Fruit fly (Drosophila melanogaster) whole organism, embryonic: ENCODE results near the gene Scgbeta.

Experiments
- Adf1 ChIP-seq: fragments of 200-800 bp; sonication (Bioruptor generic); IDR thresholded peaks from 2 replicates; pipeline ENCODE4 v1.3.6; 2022; ENCODE audit warnings: missing biosample characterization, missing genetic modification characterization
- Bteb2 ChIP-seq: fragments of 200-800 bp; sonication (Bioruptor generic); optimal IDR thresholded peaks from 2 replicates; lab custom pipeline; 2016; ENCODE audit warnings: missing biosample characterization, missing genetic modification characterization
- CG10209 ChIP-seq: fragments of 200-800 bp; sonication (Bioruptor generic); optimal IDR thresholded peaks from 3 replicates; lab custom pipeline; 2017; ENCODE audit warnings: missing biosample characterization, mild to moderate bottlenecking, missing genetic modification characterization, missing genetic modification reagents
- CG10462 ChIP-seq: fragments of 200-800 bp; sonication (Bioruptor generic); optimal IDR thresholded peaks from 2 replicates; lab custom pipeline; 2016; ENCODE audit warnings: missing biosample characterization, missing genetic modification characterization
- CG10654 ChIP-seq: fragments of 200-800 bp; sonication (Bioruptor generic); optimal IDR thresholded peaks from 2 replicates; lab custom pipeline; 2016; ENCODE audit warnings: missing biosample characterization, missing genetic modification characterization
- CG13894 ChIP-seq: fragments of 200-800 bp; sonication (Bioruptor generic); optimal IDR thresholded peaks from 3 replicates; lab custom pipeline; 2018; ENCODE audit warnings: missing biosample characterization, mild to moderate bottlenecking, missing genetic modification characterization, moderate library complexity
- CG15601 ChIP-seq: fragments of 200-800 bp; sonication (Bioruptor generic); optimal IDR thresholded peaks from 3 replicates; lab custom pipeline; 2019; ENCODE audit warnings: missing biosample characterization, mild to moderate bottlenecking, missing genetic modification characterization, moderate library complexity
- CG1603 ChIP-seq: fragments of 200-800 bp; sonication (Bioruptor generic); optimal IDR thresholded peaks from 2 replicates; lab custom pipeline; 2019; ENCODE audit warnings: missing biosample characterization, mild to moderate bottlenecking, missing genetic modification characterization, moderate library complexity
- CG17385 ChIP-seq: fragments of 200-800 bp; sonication (Bioruptor generic); optimal IDR thresholded peaks from 3 replicates; lab custom pipeline; 2018; ENCODE audit warnings: missing biosample characterization, mild to moderate bottlenecking, missing genetic modification characterization
- CG18262 ChIP-seq: fragments of 200-800 bp; optimal IDR thresholded peaks from 3 replicates; lab custom pipeline; 2019; ENCODE audit warnings: missing biosample characterization, mild to moderate bottlenecking, missing genetic modification characterization, moderate library complexity
- CG18476 ChIP-seq: fragments of 200-800 bp; sonication (Bioruptor generic); optimal IDR thresholded peaks from 2 replicates; lab custom pipeline; 2016; ENCODE audit warnings: missing biosample characterization, mild to moderate bottlenecking, missing genetic modification characterization
- CG4854 ChIP-seq: fragments of 200-800 bp; sonication (Bioruptor generic); optimal IDR thresholded peaks from 2 replicates; lab custom pipeline; 2016; ENCODE audit warnings: missing biosample characterization, missing genetic modification characterization, inconsistent platforms
- CG6683 ChIP-seq: fragments of 200-800 bp; sonication (Bioruptor generic); optimal IDR thresholded peaks from 2 replicates; lab custom pipeline; 2017; ENCODE audit warnings: missing biosample characterization, mild to moderate bottlenecking, missing genetic modification characterization, missing genetic modification reagents
- CG6765 ChIP-seq: fragments of 200-800 bp; sonication (Bioruptor generic); optimal IDR thresholded peaks from 3 replicates; lab custom pipeline; 2017; ENCODE audit warnings: missing biosample characterization, mild to moderate bottlenecking, missing genetic modification characterization
- CG7786 ChIP-seq: fragments of 200-800 bp; sonication (Bioruptor generic); optimal IDR thresholded peaks from 2 replicates; lab custom pipeline; 2016; ENCODE audit warnings: missing biosample characterization, missing genetic modification characterization
- CG8478 ChIP-seq: fragments of >200 bp; optimal IDR thresholded peaks from 2 replicates; lab custom pipeline; 2018
- D19A ChIP-seq: fragments of 200-800 bp; optimal IDR thresholded peaks from 3 replicates; lab custom pipeline; 2019; ENCODE audit warnings: missing biosample characterization, mild to moderate bottlenecking, missing genetic modification characterization, moderate library complexity
- Dbx ChIP-seq: fragments of 200-800 bp; sonication (Bioruptor generic); IDR thresholded peaks from 3 replicates; pipeline ENCODE4 v1.3.6; 2022; ENCODE audit warnings: missing biosample characterization, missing genetic modification characterization
- Dip3 ChIP-seq: fragments of 200-800 bp; sonication (Bioruptor generic); optimal IDR thresholded peaks from 3 replicates; lab custom pipeline; 2016; ENCODE audit warnings: missing biosample characterization, missing genetic modification characterization
- Drgx ChIP-seq: fragments of 200-800 bp; sonication (Bioruptor generic); IDR thresholded peaks from 2 replicates; pipeline ENCODE4 v1.3.6; 2022; ENCODE audit warnings: missing biosample characterization, missing genetic modification characterization
- Gug ChIP-seq: fragments of 200-800 bp; sonication (Bioruptor generic); IDR thresholded peaks from 4 replicates; pipeline ENCODE4 v1.3.6; 2022; ENCODE audit warnings: missing biosample characterization, missing genetic modification characterization
- HmgZ ChIP-seq: fragments of 200-800 bp; sonication (Bioruptor generic); optimal IDR thresholded peaks from 2 replicates; lab custom pipeline; 2018; ENCODE audit warnings: missing biosample characterization, mild to moderate bottlenecking, missing genetic modification characterization
- Hsf ChIP-seq: fragments of 200-800 bp; sonication (Bioruptor generic); optimal IDR thresholded peaks from 3 replicates; lab custom pipeline; 2016; ENCODE audit warnings: missing biosample characterization, missing genetic modification characterization
- Lpt ChIP-seq: fragments of >200 bp; optimal IDR thresholded peaks from 2 replicates; lab custom pipeline; 2018; ENCODE audit warnings: missing biosample characterization, missing genetic modification characterization
- Nf-YA ChIP-seq: fragments of 200-800 bp; sonication (Bioruptor generic); IDR thresholded peaks from 2 replicates; pipeline ENCODE4 v1.3.6; 2022; ENCODE audit warnings: missing biosample characterization, missing genetic modification characterization
- Ravus ChIP-seq: fragments of 200-800 bp; sonication (Bioruptor generic); IDR thresholded peaks from 2 replicates; pipeline ENCODE4 v1.3.6; 2022; ENCODE audit warnings: missing biosample characterization, missing genetic modification characterization
- Vsx1 ChIP-seq: fragments of 200-800 bp; sonication (Bioruptor generic); optimal IDR thresholded peaks from 2 replicates; lab custom pipeline; 2017; ENCODE audit warnings: missing biosample characterization, mild to moderate bottlenecking, missing genetic modification characterization, missing genetic modification reagents
- ac ChIP-seq: fragments of 200-800 bp; sonication (Bioruptor generic); optimal IDR thresholded peaks from 3 replicates; lab custom pipeline; 2017; ENCODE audit warnings: missing biosample characterization, mild to moderate bottlenecking, missing genetic modification characterization
- ash1 ChIP-seq: fragments of 200-800 bp; sonication (Bioruptor generic); optimal IDR thresholded peaks from 2 replicates; lab custom pipeline; 2018; ENCODE audit warnings: missing biosample characterization, mild to moderate bottlenecking, missing genetic modification characterization
- bsh ChIP-seq, 2 experiments: fragments of 200-800 bp; sonication (Bioruptor generic); optimal IDR thresholded peaks; 2 replicates each; lab custom pipeline; 2017 to 2018; ENCODE audit warnings: mild to moderate bottlenecking in 2 of 2, missing biosample characterization in 2 of 2, missing genetic modification characterization in 2 of 2, moderate library complexity in 1 of 2
- disco-r ChIP-seq: fragments of 200-800 bp; sonication (Bioruptor generic); optimal IDR thresholded peaks from 2 replicates; lab custom pipeline; 2016; ENCODE audit warnings: missing biosample characterization, missing genetic modification characterization
- exex ChIP-seq: fragments of 200-800 bp; sonication (Bioruptor generic); optimal IDR thresholded peaks from 4 replicates; lab custom pipeline; 2018; ENCODE audit warnings: missing biosample characterization, mild to moderate bottlenecking, missing genetic modification characterization, moderate library complexity
- gfzf ChIP-seq: fragments of 200-800 bp; sonication (Bioruptor generic); optimal IDR thresholded peaks from 2 replicates; lab custom pipeline; 2016; ENCODE audit warnings: missing biosample characterization, mild to moderate bottlenecking, missing genetic modification characterization, moderate library complexity
- h ChIP-seq: fragments of >200 bp; optimal IDR thresholded peaks from 2 replicates; lab custom pipeline; 2017
- hb ChIP-seq: fragments of 200-800 bp; sonication (Bioruptor generic); IDR thresholded peaks from 3 replicates; pipeline ENCODE4 v1.3.6; 2022; ENCODE audit warnings: missing biosample characterization, missing genetic modification characterization; ENCODE audit not compliant: partially characterized antibody
- hbn ChIP-seq: fragments of 200-800 bp; sonication (Bioruptor generic); IDR thresholded peaks from 2 replicates; pipeline ENCODE4 v1.3.6; 2022; ENCODE audit warnings: missing biosample characterization, missing genetic modification characterization; ENCODE audit not compliant: partially characterized antibody
- inv ChIP-seq: fragments of 200-800 bp; sonication (Bioruptor generic); IDR thresholded peaks from 2 replicates; pipeline ENCODE4 v1.3.6; 2022; ENCODE audit warnings: missing biosample characterization, missing genetic modification characterization; ENCODE audit not compliant: partially characterized antibody
- jing ChIP-seq: fragments of 200-800 bp; sonication (Bioruptor generic); optimal IDR thresholded peaks from 2 replicates; lab custom pipeline; 2018; ENCODE audit warnings: missing biosample characterization, mild to moderate bottlenecking, missing genetic modification characterization
- klu ChIP-seq: fragments of 200-800 bp; sonication (Bioruptor generic); IDR thresholded peaks from 2 replicates; pipeline ENCODE4 v1.3.6; 2022; ENCODE audit warnings: missing biosample characterization, missing genetic modification characterization
- mld ChIP-seq: fragments of 200-800 bp; sonication (Bioruptor generic); IDR thresholded peaks from 3 replicates; pipeline ENCODE4 v1.3.6; 2022; ENCODE audit warnings: missing biosample characterization, missing genetic modification characterization; ENCODE audit not compliant: partially characterized antibody
- odd ChIP-seq: fragments of 200-800 bp; sonication (Bioruptor generic); optimal IDR thresholded peaks from 2 replicates; lab custom pipeline; 2017; ENCODE audit warnings: missing biosample characterization, mild to moderate bottlenecking, missing genetic modification characterization
- pho ChIP-seq: fragments of 200-800 bp; sonication (Bioruptor generic); optimal IDR thresholded peaks from 2 replicates; lab custom pipeline; 2016; ENCODE audit warnings: missing biosample characterization, missing genetic modification characterization
- prd ChIP-seq, 3 experiments: fragments of >200 bp in 2 of 3; fragments of 200-800 bp in 1 of 3; sonication (Bioruptor generic) in 1 of 3; optimal IDR thresholded peaks in 2 of 3; IDR thresholded peaks in 1 of 3; 2 replicates in 2 of 3; 3 replicates in 1 of 3; pipeline versions ENCODE4 v1.3.6 to Lab custom; 2017 to 2022; ENCODE audit warnings: missing biosample characterization in 1 of 3, missing genetic modification characterization in 1 of 3
- sens ChIP-seq: fragments of 200-800 bp; sonication (Bioruptor generic); peaks from one replicate; lab custom pipeline; 2016; ENCODE audit warnings: missing biosample characterization, missing genetic modification characterization
- sima ChIP-seq: fragments of 200-800 bp; sonication (Bioruptor generic); optimal IDR thresholded peaks from 2 replicates; lab custom pipeline; 2016; ENCODE audit warnings: missing biosample characterization, missing genetic modification characterization
- slp2 ChIP-seq: fragments of 200-800 bp; sonication (Bioruptor generic); optimal IDR thresholded peaks from 2 replicates; lab custom pipeline; 2016; ENCODE audit warnings: missing biosample characterization, missing genetic modification characterization
- sqz ChIP-seq: fragments of 200-800 bp; sonication (Bioruptor generic); optimal IDR thresholded peaks from 3 replicates; lab custom pipeline; 2018; ENCODE audit warnings: missing biosample characterization, mild to moderate bottlenecking, missing genetic modification characterization
- stc ChIP-seq: fragments of 200-800 bp; sonication (Bioruptor generic); IDR thresholded peaks from 2 replicates; pipeline ENCODE4 v1.3.6; 2022; ENCODE audit warnings: missing biosample characterization, missing genetic modification characterization
- zfh1 ChIP-seq: fragments of 200-800 bp; sonication (Bioruptor generic); IDR thresholded peaks from 3 replicates; pipeline ENCODE4 v1.3.6; 2022; ENCODE audit warnings: missing biosample characterization, missing genetic modification characterization

Scgbeta gene

DNA sequence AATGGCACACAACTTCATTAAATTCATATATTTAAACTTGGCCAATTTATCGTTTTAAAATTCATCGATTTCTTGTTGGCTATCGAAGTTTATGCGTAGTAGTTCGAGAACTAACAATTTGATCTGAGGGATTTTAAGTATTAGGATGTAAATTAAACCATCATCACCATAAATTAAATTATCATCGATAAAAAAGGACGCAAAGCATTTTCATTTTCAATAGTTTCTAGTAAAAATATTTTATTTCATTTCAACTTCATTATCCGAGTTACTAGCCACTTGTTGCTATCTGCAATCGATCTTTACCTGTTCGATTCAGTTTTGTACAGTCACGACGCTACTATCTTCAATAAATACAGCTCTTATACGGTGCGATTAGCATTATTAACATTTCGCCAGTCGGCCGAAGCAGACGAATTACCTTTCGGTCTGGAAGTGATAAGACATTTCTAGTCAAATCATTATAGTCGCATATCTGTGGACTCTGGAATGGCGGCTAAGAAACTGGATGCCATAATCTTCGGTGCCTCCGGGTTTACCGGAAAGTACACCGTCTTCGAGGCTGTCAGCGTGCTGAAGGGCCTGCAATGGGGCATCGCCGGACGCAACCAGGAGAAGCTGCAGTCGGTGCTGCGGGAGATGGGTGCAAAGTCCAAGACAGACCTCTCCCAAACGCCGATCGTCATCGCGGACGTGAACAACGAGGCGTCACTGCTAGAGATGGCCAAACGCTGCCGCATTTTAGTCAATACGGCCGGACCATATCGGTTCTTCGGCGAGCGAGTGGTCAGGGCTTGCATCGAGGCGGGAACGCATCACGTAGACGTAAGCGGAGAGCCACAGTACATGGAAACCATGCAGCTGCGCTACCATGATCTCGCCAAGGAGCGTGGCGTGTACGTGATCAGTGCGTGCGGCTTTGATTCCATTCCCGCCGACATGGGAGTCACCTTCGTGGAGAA, 15.7 kb downstream of the Scgbeta start, which contains the start of gene CG5167 (continued):
- TF ChIP-seq CG7786 (GFP tag; lab: Kevin White, UChicago) (no peak), prd (optimal IDR thresholded peaks at IDR 0.05; lab: Kevin White, UChicago) (no peak), prd (GFP tag; IDR thresholded peaks at IDR 0.05; lab: Robert Waterston, UW) (no peak), disco-r (GFP tag; lab: Kevin White, UChicago) (no peak), stc (GFP tag; lab: Robert Waterston, UW) (no peak), ash1 (GFP tag; lab: Kevin White, UChicago) (no peak), Lpt (GFP tag; lab: Kevin White, UChicago) (no peak), sqz (GFP tag; lab: Kevin White, UChicago) (peak; percentile 2), Hsf (no peak), hb (GFP tag; lab: Robert Waterston, UW) (no peak), mld (no peak), klu (GFP tag; lab: Robert Waterston, UW) (no peak), hbn (0 out of 2 replicates have a peak, but pooled peaks have one; percentile 17), Nf-YA (GFP tag; lab: Robert Waterston, UW) (no peak), gfzf (GFP tag; lab: Kevin White, UChicago) (no peak), Ravus (GFP tag; lab: Robert Waterston, UW) (no peak), bsh (GFP tag; optimal IDR thresholded peaks at IDR 0.05; lab: Kevin White, UChicago) (peak; percentile 28 to 82), exex (tag; lab: Kevin White, UChicago) (peak; percentile 89), CG10462 (GFP tag; lab: Kevin White, UChicago) (no peak), CG13894 (tag; lab: Kevin White, UChicago) (peak; percentile 13), CG6765 (GFP tag; lab: Kevin White, UChicago) (peak; percentile 44), CG18476 (GFP tag; lab: Kevin White, UChicago) (no peak), slp2 (GFP tag; lab: Kevin White, UChicago) (no peak), Dbx (no peak), Bteb2 (GFP tag; lab: Kevin White, UChicago) (no peak), Drgx (GFP tag; lab: Robert Waterston, UW) (peak; percentile 54; the same call in 1 of the 2 replicates), Vsx1 (GFP tag; lab: Kevin White, UChicago) (peak; percentile 9), CG6683 (GFP tag; lab: Kevin White, UChicago) (no peak), Adf1 (no peak), odd (GFP tag; lab: Kevin White, UChicago) (peak; percentile 3), sens (GFP tag; lab: Kevin White, UChicago) (peak; percentile 89), h (lab: Kevin White, UChicago) (no peak), inv (no peak), CG1603 (tag; lab: Kevin White, UChicago) (peak; percentile 39), CG4854 (GFP tag; lab: Kevin White, UChicago) (no peak), ac (GFP tag; lab: Kevin White, UChicago) (no peak), D19A (tag; lab: Kevin White, UChicago) (peak; percentile 51), CG8478 (lab: Kevin White, UChicago) (no peak), jing (no peak), Dip3 (GFP tag; lab: Kevin White, UChicago) (peak; percentile 7), sima (GFP tag; lab: Kevin White, UChicago) (no peak), pho (GFP tag; lab: Kevin White, UChicago) (peak; percentile 18), HmgZ (tag; lab: Kevin White, UChicago) (no peak), CG18262 (tag; lab: Kevin White, UChicago) (peak; percentile 58), CG10654 (GFP tag; lab: Kevin White, UChicago) (no peak), CG10209 (no peak), Gug (GFP tag; lab: Robert Waterston, UW) (no peak; the same call in 3 of the 4 replicates), CG15601 (tag; lab: Kevin White, UChicago) (peak; percentile 37), CG17385 (GFP tag; lab: Kevin White, UChicago) (peak; percentile 23), zfh1 (GFP tag; lab: Robert Waterston, UW) (no peak)
